Fruit fly (Drosophila melanogaster) S2 (cell line): ENCODE data around the gene AspRS-m.

Experiments used
- CG8478 ChIP-seq: fragments of >200 bp; optimal IDR thresholded peaks from 2 replicates; lab custom pipeline; 2018
- CTCF ChIP-seq, 2 experiments: fragments of >200 bp; optimal IDR thresholded peaks; 2 replicates each; lab custom pipeline; 2018

AspRS-m gene

dm6 chr2L:16815989-16816749 lies 10.7 kb upstream of the AspRS-m start, which contains the start of gene mdy:
Gene mdy, plus strand, starts transcription at chr2L:16816660.
- TF ChIP-seq CTCF (optimal IDR thresholded peaks at IDR 0.05; lab: Kevin White, UChicago) (peak; percentile 82 to 94), CG8478 (no peak)

DNA sequence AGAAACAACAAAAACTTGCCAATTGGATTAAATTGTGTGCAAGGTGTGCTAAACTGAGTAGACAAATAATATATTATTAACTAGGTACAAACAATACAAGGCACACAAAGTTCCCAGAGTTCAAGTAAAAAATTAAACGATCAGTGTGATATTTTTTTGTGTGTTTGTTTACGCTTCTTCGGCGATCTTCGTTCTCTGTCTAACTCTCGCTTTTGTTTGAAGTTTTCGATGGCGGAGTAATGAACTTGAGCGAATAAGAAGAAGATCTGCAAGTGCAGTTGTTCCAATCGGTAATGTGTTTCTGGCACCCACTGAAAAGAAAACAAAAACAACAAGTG lies 10.2 kb upstream of the AspRS-m start:
- TF ChIP-seq CTCF (optimal IDR thresholded peaks at IDR 0.05; lab: Kevin White, UChicago) (no peak), CG8478 (no peak)

dm6 chr2L:16817421-16818101 lies 9.3 kb upstream of the AspRS-m start:
- no peak for TF ChIP-seq CTCF (optimal IDR thresholded peaks at IDR 0.05; lab: Kevin White, UChicago)
- TF ChIP-seq CG8478, result no peak

dm6 chr2L:16818335-16818973 lies 8.4 kb upstream of the AspRS-m start:
- TF ChIP-seq CG8478, result no peak
- TF ChIP-seq CTCF (optimal IDR thresholded peaks at IDR 0.05; lab: Kevin White, UChicago), result no peak

DNA sequence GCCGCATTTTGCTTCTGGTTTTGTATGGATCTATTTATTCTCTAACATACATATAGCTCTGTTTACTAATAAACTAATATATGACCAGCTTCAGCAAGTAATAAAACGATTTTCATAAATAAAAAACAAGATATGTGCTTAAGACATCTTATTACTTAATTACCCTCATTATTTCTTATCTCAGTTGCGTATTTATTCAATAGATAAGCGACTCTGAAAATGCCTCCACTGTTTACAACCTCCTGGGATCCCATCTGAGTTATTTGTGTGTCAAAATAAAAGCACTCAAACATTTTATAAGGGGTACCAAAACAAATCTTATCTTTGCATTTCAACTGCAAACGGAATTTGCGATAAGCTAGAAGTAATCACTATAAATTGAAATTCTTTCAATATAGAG lies 7.2 kb upstream of the AspRS-m start:
- TF ChIP-seq CG8478 (no peak), CTCF (optimal IDR thresholded peaks at IDR 0.05; lab: Kevin White, UChicago) (no peak)

dm6 chr2L:16820993-16821392 lies 5.9 kb upstream of the AspRS-m start, which contains the start of gene CG13280:
Gene CG13280, minus strand, starts transcription at chr2L:16821093.
- no peak for TF ChIP-seq CG8478
- TF ChIP-seq CTCF (optimal IDR thresholded peaks at IDR 0.05; lab: Kevin White, UChicago), result no peak

DNA sequence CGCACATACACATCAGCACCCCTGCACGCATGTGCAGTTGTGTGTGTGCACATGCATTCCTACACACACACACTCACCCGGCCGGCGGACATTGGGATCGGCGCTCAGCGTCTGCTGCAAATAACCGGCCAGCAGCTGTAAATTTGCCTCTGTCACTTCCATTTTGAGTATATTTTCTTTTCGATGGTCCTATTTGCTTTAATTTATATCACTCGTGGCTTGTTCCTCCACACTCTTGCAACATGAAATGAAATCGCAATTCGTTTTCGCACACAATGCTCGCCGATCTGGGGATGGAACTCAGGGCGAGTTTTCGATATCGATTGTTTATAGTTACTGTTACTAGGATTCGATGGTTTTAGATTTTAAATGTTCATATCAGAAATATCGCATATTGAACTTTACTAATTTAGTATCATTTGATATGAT lies 2.0 kb upstream of the AspRS-m start, which contains the start of gene Cse1:
TSS of gene Cse1 (minus strand) at position 303 of the 429 bp plus-strand sequence.
- TF ChIP-seq CG8478 (no peak), CTCF (optimal IDR thresholded peaks at IDR 0.05; lab: Kevin White, UChicago) (no peak)

- TF ChIP-seq CG8478 (no peak), CTCF (optimal IDR thresholded peaks at IDR 0.05; lab: Kevin White, UChicago) (no peak)
Measured at dm6 chr2L:16834402-16834801, 7.5 kb downstream of the AspRS-m start, which contains the start of gene CG13282. Gene CG13282, minus strand, starts transcription at chr2L:16834502.

- no peak for TF ChIP-seq CTCF (optimal IDR thresholded peaks at IDR 0.05; lab: Kevin White, UChicago)
- TF ChIP-seq CG8478, result no peak
Measured at dm6 chr2L:16837158-16837557, 10.3 kb downstream of the AspRS-m start, which contains the start of gene Nepl9. Gene Nepl9, minus strand, starts transcription at chr2L:16837258.

DNA sequence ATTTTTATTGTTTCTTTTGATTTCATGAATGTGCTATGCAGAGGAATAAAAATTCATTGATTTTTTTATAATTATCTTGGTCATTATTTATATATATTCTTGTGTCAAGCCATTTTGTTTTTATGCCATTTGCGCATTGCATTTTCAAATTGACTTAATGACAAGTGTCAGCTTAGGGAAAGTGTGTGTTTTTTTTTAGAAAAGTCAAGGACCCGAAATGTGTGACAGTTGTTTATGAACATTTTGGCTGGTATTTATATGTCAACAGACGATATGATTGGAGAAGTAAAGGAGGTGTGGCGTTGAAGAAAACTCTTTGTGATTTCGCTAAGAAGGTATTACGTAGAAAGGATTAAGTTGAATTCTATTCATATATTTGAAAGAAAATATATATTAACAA lies 10.8 kb downstream of the AspRS-m start, which contains the start of the genes SclA and SclB:
TSS of gene SclA (plus strand) at position 301 of the 400 bp plus-strand sequence.
TSS of gene SclB (plus strand) at position 301 of the 400 bp plus-strand sequence.
- TF ChIP-seq CG8478 (no peak), CTCF (optimal IDR thresholded peaks at IDR 0.05; lab: Kevin White, UChicago) (no peak)

DNA sequence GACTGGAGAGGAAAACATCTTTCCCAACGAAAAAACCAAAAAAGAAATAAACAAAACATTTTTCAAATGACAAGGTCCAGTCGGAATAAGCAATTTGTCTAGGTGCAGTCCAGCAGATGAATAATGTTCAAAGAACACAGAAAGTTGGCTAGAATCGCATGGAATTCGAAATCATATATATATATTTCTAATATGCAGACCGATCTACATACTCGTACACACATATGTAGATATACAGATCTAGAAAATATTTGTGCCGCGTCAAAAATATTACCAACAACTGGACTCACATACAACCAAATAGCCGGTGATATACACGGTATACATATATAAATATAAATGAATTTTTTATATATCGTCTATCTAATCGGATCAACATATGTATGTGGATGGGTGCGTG lies 12.8 kb downstream of the AspRS-m start:
- TF ChIP-seq CTCF (optimal IDR thresholded peaks at IDR 0.05; lab: Kevin White, UChicago), result no peak
- no peak for TF ChIP-seq CG8478

dm6 chr2L:16842505-16842904 lies 15.6 kb downstream of the AspRS-m start:
- TF ChIP-seq CG8478 (no peak), CTCF (optimal IDR thresholded peaks at IDR 0.05; lab: Kevin White, UChicago) (no peak)

dm6 chr2L:16843336-16843735 lies 16.5 kb downstream of the AspRS-m start:
- TF ChIP-seq CG8478 (no peak), CTCF (optimal IDR thresholded peaks at IDR 0.05; lab: Kevin White, UChicago) (no peak)

- TF ChIP-seq CG8478 (no peak), CTCF (optimal IDR thresholded peaks at IDR 0.05; lab: Kevin White, UChicago) (no peak)
Measured at dm6 chr2L:16845179-16845578, 18.3 kb downstream of the AspRS-m start.

DNA sequence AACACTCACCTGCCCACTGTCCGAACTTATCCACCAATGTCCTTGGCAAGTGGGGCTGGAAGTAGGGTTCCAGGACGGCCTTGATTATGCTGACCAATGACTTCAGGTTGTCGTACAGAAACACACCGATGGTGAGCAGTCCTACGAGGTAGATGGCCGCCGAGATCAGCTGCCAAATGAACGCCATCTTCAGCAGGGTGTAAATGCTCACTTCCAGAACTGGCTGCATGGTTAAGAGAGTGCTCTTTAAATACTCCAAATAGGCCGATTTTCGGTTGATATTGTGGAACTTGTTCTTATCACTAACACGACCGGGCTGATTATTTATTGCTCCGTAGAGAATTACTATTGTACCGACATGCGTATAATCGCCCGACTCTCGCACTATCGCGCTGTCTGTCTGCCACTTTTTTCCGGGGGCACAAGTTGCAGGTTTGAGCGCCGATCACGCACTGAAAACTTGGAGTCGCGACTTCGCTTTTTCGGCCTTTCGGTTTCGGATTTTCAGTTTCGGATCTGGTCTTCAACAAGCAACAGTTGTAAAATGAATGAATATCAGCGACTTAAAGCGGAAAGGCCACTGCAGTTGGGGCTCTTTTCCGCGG lies 20.0 kb downstream of the AspRS-m start:
- TF ChIP-seq CTCF (optimal IDR thresholded peaks at IDR 0.05; lab: Kevin White, UChicago) (no peak), CG8478 (no peak)
